Fruit fly (Drosophila melanogaster): ENCODE measurements around the gene CG31064.

The CG31064 gene

dm6 chr3R:27208724-27209343 lies 30.1 kb downstream of the CG31064 start:
- TF ChIP-seq Hr83 (GFP tag; optimal IDR thresholded peaks at IDR 0.05; ENCODE audit: poor library complexity, severe bottlenecking) (peak; percentile 44), rgr (GFP tag; optimal IDR thresholded peaks at IDR 0.05) (no peak)

dm6 chr3R:27204694-27205414 lies 34.0 kb downstream of the CG31064 start:
- TF ChIP-seq rgr (GFP tag; optimal IDR thresholded peaks at IDR 0.05) (peak; percentile 10), GATAd (GFP tag; optimal IDR thresholded peaks at IDR 0.05) (no peak), foxo (GFP tag; optimal IDR thresholded peaks at IDR 0.05) (peak in 1 of 2 experiments; percentile 49), Vsx2 (GFP tag; optimal IDR thresholded peaks at IDR 0.05; ENCODE audit: partially characterized antibody) (no peak), HLH106 (tag; optimal IDR thresholded peaks at IDR 0.05) (peak; percentile 56), CG9705 (GFP tag; optimal IDR thresholded peaks at IDR 0.05) (peak; percentile 13), fru (GFP tag; optimal IDR thresholded peaks at IDR 0.05) (peak; percentile 28), sage (GFP tag; optimal IDR thresholded peaks at IDR 0.05) (peak; percentile 8), h (GFP tag; optimal IDR thresholded peaks at IDR 0.05) (peak; percentile 19), Sp1 (GFP tag; optimal IDR thresholded peaks at IDR 0.05) (peak; percentile 24), psq (GFP tag; optimal IDR thresholded peaks at IDR 0.05) (peak; percentile 36), Rel (GFP tag; optimal IDR thresholded peaks at IDR 0.05) (no peak), Rel (tag; optimal IDR thresholded peaks at IDR 0.05) (no peak), dmrt93B (GFP tag; optimal IDR thresholded peaks at IDR 0.05) (peak; percentile 48), OdsH (GFP tag; optimal IDR thresholded peaks at IDR 0.05) (peak; percentile 29), usp (GFP tag; optimal IDR thresholded peaks at IDR 0.05) (no peak)

DNA sequence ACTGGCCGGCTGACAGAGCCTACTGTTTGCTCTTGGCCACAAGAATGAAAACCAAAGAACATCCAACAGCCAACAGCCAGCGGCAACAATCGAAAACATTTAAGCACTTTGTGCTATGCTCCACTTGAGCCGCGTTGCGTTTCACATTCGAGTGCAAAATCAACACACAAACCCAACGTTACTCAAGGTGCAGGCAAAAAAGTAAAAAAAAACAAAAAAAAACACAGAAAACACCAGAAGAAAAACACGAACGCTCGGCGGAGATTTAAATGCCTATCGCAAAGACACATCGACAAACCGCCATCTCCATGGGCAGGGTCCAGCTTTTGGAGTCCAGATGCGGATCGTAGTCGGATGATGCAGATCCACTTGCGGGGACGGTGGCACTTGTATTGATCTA lies 35.0 kb downstream of the CG31064 start:
- TF ChIP-seq fru (GFP tag; optimal IDR thresholded peaks at IDR 0.05) = no peak
- no peak for TF ChIP-seq dsf (GFP tag; optimal IDR thresholded peaks at IDR 0.05; ENCODE audit: borderline replicate concordance)

DNA sequence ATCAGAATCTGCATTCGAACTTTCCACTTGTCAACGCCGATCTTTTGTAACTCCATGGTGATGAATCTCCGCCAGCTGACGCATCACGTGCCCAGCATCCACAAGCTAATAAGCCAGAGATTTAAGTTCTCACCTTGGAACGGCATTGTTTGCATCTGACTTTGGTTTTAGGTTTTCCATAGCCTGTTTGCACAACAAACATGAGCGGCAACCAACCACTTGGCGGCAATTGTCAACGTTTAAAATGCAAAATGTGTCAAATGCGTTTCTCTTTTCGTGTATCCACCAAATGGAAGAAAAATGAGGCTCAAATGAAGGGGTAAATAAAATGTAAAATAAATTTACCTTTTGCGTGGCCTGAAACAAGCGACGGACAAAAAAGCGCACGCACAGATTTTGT lies 36.6 kb downstream of the CG31064 start:
- no peak for TF ChIP-seq OdsH (GFP tag; optimal IDR thresholded peaks at IDR 0.05)
- no peak for TF ChIP-seq Abd-B (GFP tag; optimal IDR thresholded peaks at IDR 0.05)
- TF ChIP-seq Jra (GFP tag; optimal IDR thresholded peaks at IDR 0.05) = no peak
- TF ChIP-seq Hnf4 (GFP tag; optimal IDR thresholded peaks at IDR 0.05) = no peak
- no peak for TF ChIP-seq dsf (GFP tag; optimal IDR thresholded peaks at IDR 0.05; ENCODE audit: borderline replicate concordance)
- no peak for TF ChIP-seq sage (GFP tag; optimal IDR thresholded peaks at IDR 0.05)
- no peak for TF ChIP-seq Myc (optimal IDR thresholded peaks at IDR 0.05)
- no peak for TF ChIP-seq rgr (GFP tag; optimal IDR thresholded peaks at IDR 0.05)
- no peak for TF ChIP-seq Rel (GFP tag; optimal IDR thresholded peaks at IDR 0.05)
- TF ChIP-seq Rel (tag; optimal IDR thresholded peaks at IDR 0.05) = no peak

DNA sequence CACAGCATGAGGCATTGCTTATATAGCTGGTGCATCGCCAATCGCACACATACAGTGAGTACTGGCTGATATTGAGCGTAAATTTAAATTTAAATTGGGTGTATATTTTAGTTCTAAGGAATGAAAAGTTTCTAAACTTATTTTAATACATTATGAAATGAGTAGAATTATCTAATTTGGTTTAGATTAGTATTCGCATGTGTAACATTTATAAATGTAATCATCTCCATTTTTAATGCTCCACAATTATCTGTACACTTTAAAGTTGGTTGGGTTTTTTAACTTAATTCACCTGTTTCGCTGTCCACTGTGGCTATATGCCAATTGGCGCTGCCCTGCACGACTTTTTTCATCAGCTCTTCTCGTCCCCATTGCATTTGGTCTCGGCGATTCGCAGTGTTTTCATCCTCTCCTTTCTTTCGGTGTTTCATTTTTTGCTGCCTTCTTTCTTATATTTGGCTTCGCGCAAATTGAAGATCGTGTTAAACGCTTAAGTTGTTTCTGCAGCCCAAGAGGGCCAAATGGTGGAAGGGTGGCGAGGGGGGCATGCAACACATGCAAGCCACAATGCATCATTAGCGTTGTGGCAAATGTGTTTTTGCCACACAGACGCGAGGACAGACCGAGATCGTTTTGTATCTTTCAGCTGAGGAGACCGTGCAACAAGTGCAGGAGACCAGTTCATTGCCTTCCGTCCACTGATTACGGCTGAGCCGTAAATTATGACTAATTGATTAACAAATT lies 37.2 kb downstream of the CG31064 start:
- TF ChIP-seq GATAd (GFP tag; optimal IDR thresholded peaks at IDR 0.05) (no peak), Vsx2 (GFP tag; optimal IDR thresholded peaks at IDR 0.05; ENCODE audit: partially characterized antibody) (peak; percentile 24), OdsH (GFP tag; optimal IDR thresholded peaks at IDR 0.05) (peak; percentile 84), N (GFP tag; optimal IDR thresholded peaks at IDR 0.05) (no peak), foxo (GFP tag; optimal IDR thresholded peaks at IDR 0.05) (peak in 1 of 2 experiments; percentile 85), h (GFP tag; optimal IDR thresholded peaks at IDR 0.05) (peak; percentile 88), usp (GFP tag; optimal IDR thresholded peaks at IDR 0.05) (no peak), psq (GFP tag; optimal IDR thresholded peaks at IDR 0.05) (peak; percentile 92), Abd-B (GFP tag; optimal IDR thresholded peaks at IDR 0.05) (no peak), br (GFP tag; optimal IDR thresholded peaks at IDR 0.05) (no peak), sv (GFP tag; optimal IDR thresholded peaks at IDR 0.05) (no peak), dsf (GFP tag; optimal IDR thresholded peaks at IDR 0.05; ENCODE audit: borderline replicate concordance) (no peak), pan (optimal IDR thresholded peaks at IDR 0.05) (no peak), dl (GFP tag; optimal IDR thresholded peaks at IDR 0.05; ENCODE audit: insufficient read depth in 1 of 2, partially characterized antibody in 2 of 2) (no peak), Dfd (GFP tag; optimal IDR thresholded peaks at IDR 0.05) (no peak), lola (GFP tag; optimal IDR thresholded peaks at IDR 0.05) (no peak), Hr83 (GFP tag; optimal IDR thresholded peaks at IDR 0.05; ENCODE audit: poor library complexity, severe bottlenecking) (no peak), dmrt93B (GFP tag; optimal IDR thresholded peaks at IDR 0.05) (peak; percentile 63), HLH106 (tag; optimal IDR thresholded peaks at IDR 0.05) (peak; percentile 87), Hnf4 (GFP tag; optimal IDR thresholded peaks at IDR 0.05) (peak; percentile 20), CG9705 (GFP tag; optimal IDR thresholded peaks at IDR 0.05) (peak; percentile 53), Myc (optimal IDR thresholded peaks at IDR 0.05) (no peak), Dif (GFP tag; optimal IDR thresholded peaks at IDR 0.05; ENCODE audit: partially characterized antibody) (peak; percentile 28), ey (GFP tag; optimal IDR thresholded peaks at IDR 0.05) (peak; percentile 29), Hr78 (GFP tag; optimal IDR thresholded peaks at IDR 0.05) (no peak), Mio (GFP tag; optimal IDR thresholded peaks at IDR 0.05) (no peak), brk (GFP tag; optimal IDR thresholded peaks at IDR 0.05) (no peak), Sp1 (GFP tag; optimal IDR thresholded peaks at IDR 0.05) (peak; percentile 81), rgr (GFP tag; optimal IDR thresholded peaks at IDR 0.05) (peak; percentile 74), fru (GFP tag; optimal IDR thresholded peaks at IDR 0.05) (peak; percentile 85), woc (GFP tag; optimal IDR thresholded peaks at IDR 0.05) (peak; percentile 30), sage (GFP tag; optimal IDR thresholded peaks at IDR 0.05) (peak; percentile 16)

Data from whole organism, wandering third instar larva.